Worm (Caenorhabditis elegans) whole organism, young adult: Measurements from ENCODE around the gene taf-11.1.

Source experiments
- B0336.3 ChIP-seq: fragments of 200-800 bp; sonication (Bioruptor generic); IDR thresholded peaks from 2 replicates; pipeline ENCODE4 v1.3.6; 2022; ENCODE audit warnings: missing genetic modification characterization, missing compliant biosample characterization
- D2030.7 ChIP-seq: fragments of 200-800 bp; sonication (Bioruptor generic); IDR thresholded peaks from 2 replicates; pipeline ENCODE4 v1.3.6; 2022; ENCODE audit warnings: missing genetic modification reagents, missing genetic modification characterization, missing compliant biosample characterization
- F33H1.4 ChIP-seq: fragments of 200-800 bp; sonication (Bioruptor generic); IDR thresholded peaks from 2 replicates; pipeline ENCODE4 v1.3.6; 2022; ENCODE audit warnings: missing genetic modification reagents, missing genetic modification characterization, missing compliant biosample characterization
- F49E8.2 ChIP-seq: sonication (generic microtip); optimal IDR thresholded peaks from 3 replicates; lab custom pipeline; 2017; ENCODE audit warnings: missing genetic modification characterization, mild to moderate bottlenecking, missing compliant biosample characterization, antibody characterized with exemption, moderate library complexity; ENCODE audit not compliant: insufficient read depth
- Y53G8AR.9 ChIP-seq: fragments of 200-800 bp; sonication (Bioruptor generic); conservative IDR thresholded peaks from 2 replicates; pipeline ENCODE4 v1.3.6; 2022; ENCODE audit warnings: missing genetic modification reagents, missing genetic modification characterization, missing compliant biosample characterization
- Y56A3A.18 ChIP-seq: fragments of 200-800 bp; sonication (Bioruptor generic); IDR thresholded peaks from 2 replicates; pipeline ENCODE4 v1.3.6; 2022; ENCODE audit warnings: missing genetic modification reagents, missing genetic modification characterization, missing compliant biosample characterization
- ZK185.1 ChIP-seq: sonication (generic microtip); optimal IDR thresholded peaks from 2 replicates; lab custom pipeline; 2016; ENCODE audit warnings: mild to moderate bottlenecking, missing genetic modification characterization, missing compliant biosample characterization; ENCODE audit not compliant: poor library complexity, severe bottlenecking
- aptf-2 ChIP-seq: fragments of 200-800 bp; sonication (Bioruptor generic); conservative IDR thresholded peaks from 2 replicates; pipeline ENCODE4 v1.3.6; 2022; ENCODE audit warnings: missing genetic modification reagents, missing genetic modification characterization, missing compliant biosample characterization
- atf-7 ChIP-seq: sonication (generic microtip); optimal IDR thresholded peaks from 2 replicates; lab custom pipeline; 2017; ENCODE audit warnings: mild to moderate bottlenecking, missing genetic modification characterization, missing compliant biosample characterization
- attf-3 ChIP-seq: fragments of 200-800 bp; sonication (Bioruptor generic); conservative IDR thresholded peaks from 2 replicates; pipeline ENCODE4 v1.3.6; 2022; ENCODE audit warnings: missing genetic modification reagents, missing genetic modification characterization, missing compliant biosample characterization
- bed-1 ChIP-seq: fragments of 200-800 bp; sonication (Bioruptor generic); IDR thresholded peaks from 2 replicates; pipeline ENCODE4 v1.3.6; 2022; ENCODE audit warnings: missing genetic modification reagents, missing genetic modification characterization, missing compliant biosample characterization
- ccch-3 ChIP-seq: fragments of 200-800 bp; sonication (Bioruptor generic); optimal IDR thresholded peaks from 2 replicates; lab custom pipeline; 2018; ENCODE audit warnings: mild to moderate bottlenecking, missing genetic modification characterization, missing compliant biosample characterization
- cebp-1 ChIP-seq, 2 experiments: fragments of 200-800 bp in 1 of 2; sonication (Bioruptor generic) in 1 of 2; sonication (generic microtip) in 1 of 2; IDR thresholded peaks in 1 of 2; optimal IDR thresholded peaks in 1 of 2; 2 replicates each; pipeline versions ENCODE4 v1.3.6 to Lab custom; 2017 to 2022; ENCODE audit warnings: missing compliant biosample characterization in 2 of 2, missing genetic modification characterization in 2 of 2, mild to moderate bottlenecking in 1 of 2, missing genetic modification reagents in 1 of 2, moderate library complexity in 1 of 2
- chd-7 ChIP-seq: sonication (generic microtip); optimal IDR thresholded peaks from 2 replicates; lab custom pipeline; 2016; ENCODE audit warnings: mild to moderate bottlenecking, missing genetic modification characterization, moderate library complexity, missing compliant biosample characterization
- die-1 ChIP-seq: sonication (generic microtip); optimal IDR thresholded peaks from 2 replicates; lab custom pipeline; 2016; ENCODE audit warnings: missing genotype, mild to moderate bottlenecking, missing genetic modification characterization, missing compliant biosample characterization
- egl-44 ChIP-seq: fragments of 200-800 bp; sonication (Bioruptor generic); IDR thresholded peaks from 2 replicates; pipeline ENCODE4 v1.3.6; 2022; ENCODE audit warnings: missing genetic modification reagents, missing genetic modification characterization, missing compliant biosample characterization
- egrh-3 ChIP-seq: fragments of 200-800 bp; sonication (Bioruptor generic); IDR thresholded peaks from 2 replicates; pipeline ENCODE4 v1.3.6; 2022; ENCODE audit warnings: missing genetic modification reagents, missing genetic modification characterization, missing compliant biosample characterization
- him-1 ChIP-seq: sonication (generic microtip); optimal IDR thresholded peaks from 2 replicates; lab custom pipeline; 2016; ENCODE audit warnings: missing genotype, missing genetic modification reagents, missing genetic modification characterization, missing compliant biosample characterization
- hsf-1 ChIP-seq: fragments of 200-800 bp; sonication (Bioruptor generic); IDR thresholded peaks from 2 replicates; pipeline ENCODE4 v1.3.6; 2022; ENCODE audit warnings: missing genetic modification reagents, missing genetic modification characterization, missing compliant biosample characterization
- let-607 ChIP-seq, 2 experiments: fragments of 200-800 bp in 1 of 2; sonication (Bioruptor generic) in 1 of 2; sonication (generic microtip) in 1 of 2; optimal IDR thresholded peaks; 2 replicates each; lab custom pipeline; 2016 to 2018; ENCODE audit warnings: mild to moderate bottlenecking in 2 of 2, missing compliant biosample characterization in 2 of 2, missing genetic modification characterization in 2 of 2, moderate library complexity in 2 of 2, missing genotype in 1 of 2
- lin-26 ChIP-seq: fragments of 200-800 bp; sonication (Bioruptor generic); IDR thresholded peaks from 2 replicates; pipeline ENCODE4 v1.3.6; 2022; ENCODE audit warnings: missing genetic modification reagents, missing genetic modification characterization, missing compliant biosample characterization
- lsl-1 ChIP-seq: fragments of 200-800 bp; sonication (Bioruptor generic); optimal IDR thresholded peaks from 2 replicates; lab custom pipeline; 2018; ENCODE audit warnings: mild to moderate bottlenecking, missing genetic modification characterization, moderate library complexity, missing compliant biosample characterization
- madf-6 ChIP-seq: fragments of 200-800 bp; sonication (Bioruptor generic); IDR thresholded peaks from 2 replicates; pipeline ENCODE4 v1.3.6; 2022; ENCODE audit warnings: missing genetic modification reagents, missing genetic modification characterization, missing compliant biosample characterization
- mes-4 ChIP-seq: sonication (generic microtip); optimal IDR thresholded peaks from 2 replicates; lab custom pipeline; 2016; ENCODE audit warnings: missing genotype, missing genetic modification characterization, missing compliant biosample characterization
- nfya-2 ChIP-seq: fragments of 200-800 bp; sonication (Bioruptor generic); IDR thresholded peaks from 2 replicates; pipeline ENCODE4 v1.3.6; 2022; ENCODE audit warnings: missing genetic modification reagents, missing genetic modification characterization, missing compliant biosample characterization
- nfyb-1 ChIP-seq: fragments of 200-800 bp; sonication (Bioruptor generic); IDR thresholded peaks from 2 replicates; pipeline ENCODE4 v1.3.6; 2022; ENCODE audit warnings: missing genetic modification reagents, missing genetic modification characterization, missing compliant biosample characterization
- nhr-120 ChIP-seq: fragments of 200-800 bp; sonication (Bioruptor generic); IDR thresholded peaks from 2 replicates; pipeline ENCODE4 v1.3.6; 2022; ENCODE audit warnings: missing genetic modification characterization, missing compliant biosample characterization
- nhr-80 ChIP-seq: sonication (generic microtip); optimal IDR thresholded peaks from 2 replicates; lab custom pipeline; 2016; ENCODE audit warnings: missing genetic modification characterization, missing compliant biosample characterization
- repo-1 ChIP-seq: sonication (generic microtip); optimal IDR thresholded peaks from 2 replicates; lab custom pipeline; 2017; ENCODE audit warnings: mild to moderate bottlenecking, missing genetic modification characterization, missing compliant biosample characterization
- sdz-38 ChIP-seq: sonication (generic microtip); optimal IDR thresholded peaks from 2 replicates; lab custom pipeline; 2016; ENCODE audit warnings: missing genotype, missing genetic modification characterization, missing compliant biosample characterization
- tbp1 ChIP-seq: fragments of 200-800 bp; sonication (Bioruptor generic); optimal IDR thresholded peaks from 2 replicates; lab custom pipeline; 2018; ENCODE audit warnings: mild to moderate bottlenecking, missing genetic modification characterization, missing compliant biosample characterization
- unc-62 ChIP-seq: fragments of 150-350 bp; optimal IDR thresholded peaks from 2 replicates; lab custom pipeline; 2014; ENCODE audit warnings: missing biosample characterization, missing genetic modification reagents, missing genetic modification characterization
- zfh-2 ChIP-seq: fragments of 200-800 bp; sonication (Bioruptor generic); conservative IDR thresholded peaks from 2 replicates; pipeline ENCODE4 v1.3.6; 2022; ENCODE audit warnings: missing genetic modification reagents, missing genetic modification characterization, missing compliant biosample characterization

The taf-11.1 gene

DNA sequence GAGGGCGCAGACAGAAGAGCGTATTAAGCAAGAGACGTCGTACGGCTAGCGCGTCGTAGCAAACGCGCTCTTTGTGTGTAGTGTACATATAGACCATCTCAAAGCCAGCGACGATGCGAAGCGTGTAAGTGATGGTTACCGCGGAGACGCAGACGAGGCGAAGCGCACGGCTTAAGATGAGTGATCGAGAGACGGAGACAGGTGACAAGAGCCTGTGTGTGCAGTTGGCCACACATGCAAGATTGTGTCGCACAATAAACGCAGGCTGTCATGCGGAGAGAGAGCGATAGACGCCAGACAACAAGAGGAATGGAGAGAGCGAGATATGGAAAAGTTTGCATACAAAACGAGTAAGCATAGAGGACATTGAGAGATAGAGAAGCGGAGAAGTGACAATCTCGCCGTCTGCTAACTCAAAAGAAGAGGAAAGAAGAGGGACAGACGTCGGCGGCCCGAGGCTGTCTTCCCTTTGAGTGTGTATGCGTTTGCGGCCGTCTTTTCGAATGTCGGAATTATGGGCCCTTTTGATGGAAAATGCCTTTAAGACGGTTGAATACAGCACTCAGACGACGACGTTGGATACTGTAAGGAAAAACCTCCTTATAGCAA lies 32.1 kb upstream of the taf-11.1 start (continued):
- no peak for TF ChIP-seq F33H1.4
- TF ChIP-seq, all 124 proteins: peak for 47

DNA sequence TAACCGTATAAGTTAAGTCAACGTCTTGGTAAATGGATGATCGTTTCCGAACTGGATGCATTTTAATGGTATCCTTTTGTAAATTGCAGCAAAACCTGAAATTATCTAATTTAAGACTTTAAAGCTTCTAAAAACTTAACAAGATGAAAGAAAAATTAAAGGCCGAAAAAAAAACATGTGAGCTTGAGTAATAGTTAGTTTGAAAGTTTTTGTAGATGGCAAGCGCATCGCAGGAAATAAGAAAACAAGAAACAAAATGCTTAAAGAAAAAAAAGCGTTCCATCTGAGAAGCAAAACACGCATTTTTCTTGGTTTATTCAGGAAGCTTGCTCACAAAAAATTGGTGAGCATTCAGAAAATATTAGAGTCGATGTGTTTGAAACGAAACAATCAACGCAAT lies 19.2 kb upstream of the taf-11.1 start, which contains the start of gene rab-37:
rab-37 (minus strand) TSS at position 101 of the 400 bp plus-strand sequence.
- no peak for TF ChIP-seq egrh-3
- TF ChIP-seq madf-6 (GFP tag; lab: Robert Waterston, UW), result no peak
- TF ChIP-seq him-1 (tag; lab: Kevin White, UChicago), result no peak
- no peak for TF ChIP-seq F49E8.2
- TF ChIP-seq hsf-1 (GFP tag; lab: Robert Waterston, UW), result no peak
- TF ChIP-seq nfya-2, result no peak
- TF ChIP-seq die-1 (tag; lab: Kevin White, UChicago), result no peak
- TF ChIP-seq repo-1, result no peak
- TF ChIP-seq Y56A3A.18 (GFP tag; lab: Robert Waterston, UW), result no peak
- TF ChIP-seq egl-44 (GFP tag; lab: Robert Waterston, UW), result no peak
- TF ChIP-seq zfh-2 (GFP tag; lab: Robert Waterston, UW), result no peak
- TF ChIP-seq ccch-3 (GFP tag; lab: Kevin White, UChicago), result no peak
- TF ChIP-seq atf-7 (tag; lab: Kevin White, UChicago), result no peak
- no peak for TF ChIP-seq tbp1 (GFP tag; lab: Kevin White, UChicago)
- TF ChIP-seq D2030.7 (GFP tag; lab: Robert Waterston, UW), result no peak
- no peak for TF ChIP-seq ZK185.1 (tag; lab: Kevin White, UChicago)
- no peak for TF ChIP-seq sdz-38 (tag; lab: Kevin White, UChicago)
- no peak for TF ChIP-seq mes-4 (tag; lab: Kevin White, UChicago)
- no peak for TF ChIP-seq bed-1 (GFP tag; lab: Robert Waterston, UW)
- TF ChIP-seq nhr-120, result no peak

- TF ChIP-seq nhr-120, result no peak
- TF ChIP-seq aptf-2 (GFP tag; lab: Robert Waterston, UW), result no peak
Measured at ce11 chrX:4238971-4239370, 16.0 kb upstream of the taf-11.1 start.

- TF ChIP-seq B0336.3 (GFP tag; lab: Robert Waterston, UW) (no peak), Y53G8AR.9 (GFP tag; lab: Robert Waterston, UW) (0 out of 2 replicates have a peak, but pooled peaks have one; percentile 35)
- TF ChIP-seq, all 124 proteins: peak for 1
Measured at ce11 chrX:4244489-4245123, 10.4 kb upstream of the taf-11.1 start.

DNA sequence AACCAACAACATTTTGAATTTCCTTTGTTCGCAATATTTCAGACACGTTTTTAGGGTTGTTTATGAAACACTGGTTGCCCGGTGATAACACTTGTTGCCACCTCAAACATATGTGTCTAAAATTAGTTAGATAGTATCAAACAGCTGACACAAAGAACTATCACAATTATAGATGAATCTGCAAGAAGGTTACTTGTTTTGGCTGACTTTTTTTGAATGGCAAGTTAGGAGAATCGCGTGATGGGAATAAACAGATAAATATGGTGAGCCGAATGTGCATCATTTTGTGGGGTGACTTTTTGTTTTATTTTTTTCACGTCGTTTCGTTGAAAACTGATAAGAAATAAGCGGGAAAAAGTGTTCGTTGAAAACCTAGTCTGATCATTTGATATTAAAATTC lies 9.8 kb upstream of the taf-11.1 start:
- TF ChIP-seq atf-7 (tag; lab: Kevin White, UChicago) (peak; percentile 49), chd-7 (tag; lab: Kevin White, UChicago) (peak; percentile 1), lsl-1 (GFP tag; lab: Kevin White, UChicago) (no peak), lin-26 (GFP tag; lab: Robert Waterston, UW) (peak; percentile 33; the same call in 1 of the 2 replicates), cebp-1 (GFP tag; IDR thresholded peaks at IDR 0.05; lab: Robert Waterston, UW) (0 out of 2 replicates have a peak, but pooled peaks have one; percentile 16), cebp-1 (tag; optimal IDR thresholded peaks at IDR 0.05; lab: Kevin White, UChicago) (peak; percentile 41), attf-3 (no peak), nfyb-1 (GFP tag; lab: Robert Waterston, UW) (0 out of 2 replicates have a peak, but pooled peaks have one; percentile 15), nhr-80 (tag; lab: Kevin White, UChicago) (peak; percentile 87), unc-62 (GFP tag; lab: Kevin White, UChicago) (peak; percentile 8), let-607 (tag; optimal IDR thresholded peaks at IDR 0.05; lab: Kevin White, UChicago) (peak in 1 of 2 experiments; percentile 56)
